Worm (Caenorhabditis elegans): Measurements from ENCODE around the gene lgc-15.

The lgc-15 gene

ce11 chrX:12160002-12160690, 46.0 kb downstream of the lgc-15 start, which contains the start of gene F57G12.2:
Gene F57G12.2 (minus strand): TSS chrX:12160052.
- TF ChIP-seq dve-1 (tag; optimal IDR thresholded peaks at IDR 0.05) (no peak), fkh-10 (GFP tag; optimal IDR thresholded peaks at IDR 0.05) (no peak), sox-2 (GFP tag; IDR thresholded peaks at IDR 0.05) (no peak), C38D4.7 (GFP tag; optimal IDR thresholded peaks at IDR 0.05) (no peak), F13H6.1 (tag; optimal IDR thresholded peaks at IDR 0.05) (no peak), pag-3 (tag; optimal IDR thresholded peaks at IDR 0.05; ENCODE audit: borderline replicate concordance) (no peak), fkh-6 (tag; optimal IDR thresholded peaks at IDR 0.05) (no peak), lin-11 (tag; optimal IDR thresholded peaks at IDR 0.05) (no peak), sox-4 (tag; optimal IDR thresholded peaks at IDR 0.05) (no peak), hlh-30 (tag; optimal IDR thresholded peaks at IDR 0.05; ENCODE audit: insufficient read depth) (no peak), ceh-30 (tag; optimal IDR thresholded peaks at IDR 0.05) (no peak), lim-6 (tag; optimal IDR thresholded peaks at IDR 0.05) (no peak), ztf-16 (tag; optimal IDR thresholded peaks at IDR 0.05) (no peak), ceh-48 (tag; optimal IDR thresholded peaks at IDR 0.05) (no peak)

ce11 chrX:12162659-12163058, 48.5 kb downstream of the lgc-15 start:
- TF ChIP-seq ceh-34 (tag; optimal IDR thresholded peaks at IDR 0.05) (no peak), K02D7.2 (tag; optimal IDR thresholded peaks at IDR 0.05) (no peak), lin-11 (tag; optimal IDR thresholded peaks at IDR 0.05) (no peak), F13H6.1 (tag; optimal IDR thresholded peaks at IDR 0.05) (no peak), elt-2 (tag; optimal IDR thresholded peaks at IDR 0.05) (no peak), pqm-1 (tag; optimal IDR thresholded peaks at IDR 0.05) (no peak), fkh-10 (GFP tag; optimal IDR thresholded peaks at IDR 0.05) (no peak), nhr-11 (tag; optimal IDR thresholded peaks at IDR 0.05) (no peak), dve-1 (tag; optimal IDR thresholded peaks at IDR 0.05) (no peak), Y22D7AL.16 (tag; optimal IDR thresholded peaks at IDR 0.05) (no peak), C08G9.2 (tag; optimal IDR thresholded peaks at IDR 0.05) (no peak), sox-2 (GFP tag; IDR thresholded peaks at IDR 0.05) (no peak), ceh-9 (tag; optimal IDR thresholded peaks at IDR 0.05) (no peak)

ce11 chrX:12164047-12164446, 49.9 kb downstream of the lgc-15 start:
- no peak for TF ChIP-seq dve-1 (tag; optimal IDR thresholded peaks at IDR 0.05)
- no peak for TF ChIP-seq sdc-2 (tag; optimal IDR thresholded peaks at IDR 0.05)
- TF ChIP-seq nhr-11 (tag; optimal IDR thresholded peaks at IDR 0.05), result no peak
- no peak for TF ChIP-seq ref-2 (tag; optimal IDR thresholded peaks at IDR 0.05)
- no peak for TF ChIP-seq rnt-1 (tag; optimal IDR thresholded peaks at IDR 0.05)
- TF ChIP-seq pat-9 (tag; optimal IDR thresholded peaks at IDR 0.05), result no peak
- no peak for TF ChIP-seq hlh-6 (tag; optimal IDR thresholded peaks at IDR 0.05)
- no peak for TF ChIP-seq ama-1 (optimal IDR thresholded peaks at IDR 0.05)
- TF ChIP-seq ztf-16 (tag; optimal IDR thresholded peaks at IDR 0.05), result no peak
- no peak for TF ChIP-seq hlh-15 (tag; optimal IDR thresholded peaks at IDR 0.05)
- no peak for TF ChIP-seq pha-2 (tag; optimal IDR thresholded peaks at IDR 0.05)

- TF ChIP-seq mec-3 (tag; optimal IDR thresholded peaks at IDR 0.05; ENCODE audit: borderline replicate concordance), result no peak
- no peak for TF ChIP-seq nfya-1 (tag; optimal IDR thresholded peaks at IDR 0.05)
- no peak for TF ChIP-seq fax-1 (tag; optimal IDR thresholded peaks at IDR 0.05)
- TF ChIP-seq fkh-6 (tag; optimal IDR thresholded peaks at IDR 0.05), result no peak
- TF ChIP-seq K02D7.2 (tag; optimal IDR thresholded peaks at IDR 0.05), result no peak
- no peak for TF ChIP-seq npax-4 (tag; optimal IDR thresholded peaks at IDR 0.05)
- no peak for TF ChIP-seq sdc-2 (tag; optimal IDR thresholded peaks at IDR 0.05)
- no peak for TF ChIP-seq pax-1 (tag; optimal IDR thresholded peaks at IDR 0.05)
Measured at ce11 chrX:12164943-12165342, 50.8 kb downstream of the lgc-15 start.
